4 worm cellular contexts compared by ENCODE assay signal in genomic region chrII:11316663-11317062, ce11.
TF ChIP-seq lines count a peak whose summit lies in the region.

No protein-coding gene starts in this region.

TF ChIP-seq in whole organism, L1 larva, 84 proteins besides CTCF, POLR2A, EP300 and RAD21:
- no peak for TF ChIP-seq lir-3 (tag; optimal IDR thresholded peaks at IDR 0.05; lab: Kevin White, UChicago; ENCODE audit: poor library complexity)
- peak; percentile 63 for TF ChIP-seq lin-14 (GFP tag; optimal IDR thresholded peaks at IDR 0.05; lab: Kevin White, UChicago)
- peak; percentile 29 for TF ChIP-seq egl-13 (tag; optimal IDR thresholded peaks at IDR 0.05; lab: Kevin White, UChicago)

TF ChIP-seq in whole organism, L2 larva, 48 proteins besides CTCF, POLR2A, EP300 and RAD21:
- TF ChIP-seq lin-13 (GFP tag; optimal IDR thresholded peaks at IDR 0.05; lab: Kevin White, UChicago): no peak
- TF ChIP-seq unc-55 (GFP tag; optimal IDR thresholded peaks at IDR 0.05; lab: Kevin White, UChicago): peak; percentile 28
- no peak for TF ChIP-seq nhr-10 (tag; optimal IDR thresholded peaks at IDR 0.05; lab: Kevin White, UChicago)
- TF ChIP-seq C34F6.9 (tag; optimal IDR thresholded peaks at IDR 0.05; lab: Kevin White, UChicago): peak; percentile 27
- TF ChIP-seq nhr-12 (tag; optimal IDR thresholded peaks at IDR 0.05; lab: Kevin White, UChicago): no peak
- TF ChIP-seq nhr-129 (tag; optimal IDR thresholded peaks at IDR 0.05; lab: Kevin White, UChicago): peak; percentile 12
- TF ChIP-seq nhr-23 (tag; optimal IDR thresholded peaks at IDR 0.05; lab: Kevin White, UChicago): no peak
- peak in 1 of 2 experiments; percentile 28 for TF ChIP-seq mdl-1 (tag; optimal IDR thresholded peaks at IDR 0.05; lab: Kevin White, UChicago)

TF ChIP-seq in whole organism, late embryonic, 69 proteins besides CTCF, POLR2A, EP300 and RAD21:
- TF ChIP-seq pha-4 (tag; optimal IDR thresholded peaks at IDR 0.05; lab: Kevin White, UChicago) (no peak), C38D4.7 (GFP tag; optimal IDR thresholded peaks at IDR 0.05; lab: Kevin White, UChicago) (no peak), elt-4 (tag; optimal IDR thresholded peaks at IDR 0.05; lab: Kevin White, UChicago) (no peak), unc-42 (tag; optimal IDR thresholded peaks at IDR 0.05; lab: Kevin White, UChicago) (peak; percentile 63), ceh-30 (tag; optimal IDR thresholded peaks at IDR 0.05; lab: Kevin White, UChicago) (no peak)
TF ChIP-seq in whole organism, late embryonic: peak in this region for 1.

TF ChIP-seq in whole organism, mixed stage, embryonic, 35 proteins besides CTCF, POLR2A, EP300 and RAD21:
- TF ChIP-seq M03D4.4 (tag; optimal IDR thresholded peaks at IDR 0.05; lab: Kevin White, UChicago) (no peak), ces-1 (GFP tag; optimal IDR thresholded peaks at IDR 0.05; lab: Kevin White, UChicago) (peak; percentile 26)
